Fruit fly (Drosophila melanogaster) whole organism, embryonic: ENCODE data around the gene CG43707.

Experiments
- Asciz ChIP-seq: fragments of 200-800 bp; sonication (Bioruptor generic); optimal IDR thresholded peaks from 2 replicates; lab custom pipeline; 2017; ENCODE audit warnings: missing biosample characterization, mild to moderate bottlenecking, missing genetic modification characterization, missing genetic modification reagents
- BEAF-32 ChIP-seq: fragments of 200-800 bp; sonication (Bioruptor generic); optimal IDR thresholded peaks from 3 replicates; lab custom pipeline; 2017; ENCODE audit warnings: missing biosample characterization, missing genetic modification characterization, mild to moderate bottlenecking, moderate library complexity, missing genetic modification reagents
- CG1024 ChIP-seq: fragments of 200-800 bp; sonication (Bioruptor generic); IDR thresholded peaks from 2 replicates; pipeline ENCODE4 v1.3.6; 2022; ENCODE audit warnings: missing biosample characterization, missing genetic modification characterization
- CG10274 ChIP-seq: fragments of 200-800 bp; sonication (Bioruptor generic); optimal IDR thresholded peaks from 3 replicates; lab custom pipeline; 2017; ENCODE audit warnings: missing biosample characterization, mild to moderate bottlenecking, missing genetic modification characterization
- CG10366 ChIP-seq: fragments of 200-800 bp; sonication (Bioruptor generic); IDR thresholded peaks from 2 replicates; pipeline ENCODE4 v1.3.6; 2022; ENCODE audit warnings: missing biosample characterization, missing genetic modification characterization
- CG12659 ChIP-seq: fragments of 200-800 bp; sonication (Bioruptor generic); optimal IDR thresholded peaks from 3 replicates; lab custom pipeline; 2017; ENCODE audit warnings: mild to moderate bottlenecking, missing biosample characterization, missing genetic modification reagents, missing genetic modification characterization
- CG17385 ChIP-seq: fragments of 200-800 bp; sonication (Bioruptor generic); optimal IDR thresholded peaks from 3 replicates; lab custom pipeline; 2018; ENCODE audit warnings: missing biosample characterization, mild to moderate bottlenecking, missing genetic modification characterization
- CG18599 ChIP-seq: fragments of 200-800 bp; sonication (Bioruptor generic); optimal IDR thresholded peaks from 3 replicates; lab custom pipeline; 2017; ENCODE audit warnings: missing biosample characterization, missing genetic modification characterization, mild to moderate bottlenecking, moderate library complexity, missing genetic modification reagents
- CG18619 ChIP-seq: fragments of 200-800 bp; sonication (Bioruptor generic); optimal IDR thresholded peaks from 3 replicates; lab custom pipeline; 2017; ENCODE audit warnings: missing biosample characterization, mild to moderate bottlenecking, missing genetic modification characterization
- CG2120 ChIP-seq: fragments of 200-800 bp; sonication (Bioruptor generic); optimal IDR thresholded peaks from 3 replicates; lab custom pipeline; 2016; ENCODE audit warnings: missing biosample characterization, missing genetic modification characterization
- CG2199 ChIP-seq: fragments of 200-800 bp; sonication (Bioruptor generic); IDR thresholded peaks from 3 replicates; pipeline ENCODE4 v1.3.6; 2022; ENCODE audit warnings: missing biosample characterization, missing genetic modification characterization
- CG32532 ChIP-seq: fragments of 200-800 bp; sonication (Bioruptor generic); IDR thresholded peaks from 2 replicates; pipeline ENCODE4 v1.3.6; 2022; ENCODE audit warnings: missing biosample characterization, missing genetic modification characterization
- CG3847 ChIP-seq: fragments of 200-800 bp; sonication (Bioruptor generic); IDR thresholded peaks from 2 replicates; pipeline ENCODE4 v1.3.6; 2022; ENCODE audit warnings: missing biosample characterization, missing genetic modification characterization
- CG7271 ChIP-seq: fragments of 200-800 bp; sonication (Bioruptor generic); optimal IDR thresholded peaks from 2 replicates; lab custom pipeline; 2018; ENCODE audit warnings: missing biosample characterization, mild to moderate bottlenecking, missing genetic modification characterization, moderate library complexity
- CG7786 ChIP-seq: fragments of 200-800 bp; sonication (Bioruptor generic); optimal IDR thresholded peaks from 2 replicates; lab custom pipeline; 2016; ENCODE audit warnings: missing biosample characterization, missing genetic modification characterization
- CG8478 ChIP-seq: fragments of >200 bp; optimal IDR thresholded peaks from 2 replicates; lab custom pipeline; 2018
- CG9932 ChIP-seq: fragments of 200-800 bp; sonication (Bioruptor generic); IDR thresholded peaks from 2 replicates; pipeline ENCODE4 v1.3.6; 2022; ENCODE audit warnings: missing biosample characterization, missing genetic modification characterization
- CoRest ChIP-seq: fragments of 200-800 bp; sonication (Bioruptor generic); optimal IDR thresholded peaks from 3 replicates; lab custom pipeline; 2018; ENCODE audit warnings: missing biosample characterization, mild to moderate bottlenecking, missing genetic modification characterization, moderate library complexity
- Fer3 ChIP-seq: fragments of 200-800 bp; sonication (Bioruptor generic); optimal IDR thresholded peaks from 2 replicates; lab custom pipeline; 2018; ENCODE audit warnings: missing biosample characterization, mild to moderate bottlenecking, missing genetic modification characterization, moderate library complexity
- HHEX ChIP-seq: fragments of 200-800 bp; sonication (Bioruptor generic); optimal IDR thresholded peaks from 3 replicates; lab custom pipeline; 2017; ENCODE audit warnings: missing biosample characterization, mild to moderate bottlenecking, missing genetic modification characterization, missing genetic modification reagents
- HLH54F ChIP-seq: fragments of 200-800 bp; sonication (Bioruptor generic); optimal IDR thresholded peaks from 3 replicates; lab custom pipeline; 2016; ENCODE audit warnings: missing biosample characterization, missing genetic modification characterization
- Hsf ChIP-seq: fragments of 200-800 bp; sonication (Bioruptor generic); optimal IDR thresholded peaks from 3 replicates; lab custom pipeline; 2016; ENCODE audit warnings: missing biosample characterization, missing genetic modification characterization
- Kr ChIP-seq: fragments of 200-800 bp; sonication (Bioruptor generic); optimal IDR thresholded peaks from 2 replicates; lab custom pipeline; 2017; ENCODE audit warnings: missing biosample characterization, mild to moderate bottlenecking, missing genetic modification characterization
- Max ChIP-seq: fragments of 200-800 bp; sonication (Bioruptor generic); optimal IDR thresholded peaks from 2 replicates; lab custom pipeline; 2016; ENCODE audit warnings: missing biosample characterization, mild to moderate bottlenecking, missing genetic modification characterization
- Med ChIP-seq: fragments of 200-800 bp; sonication (Bioruptor generic); peaks from one replicate; lab custom pipeline; 2016; ENCODE audit warnings: missing biosample characterization, missing genetic modification characterization, mild to moderate bottlenecking, inconsistent platforms, moderate library complexity
- Meics ChIP-seq: fragments of 200-800 bp; sonication (Bioruptor generic); optimal IDR thresholded peaks from 2 replicates; lab custom pipeline; 2017; ENCODE audit warnings: missing biosample characterization, mild to moderate bottlenecking, missing genetic modification characterization
- Sry-δ ChIP-seq: fragments of 200-800 bp; sonication (Bioruptor generic); optimal IDR thresholded peaks from 2 replicates; lab custom pipeline; 2016; ENCODE audit warnings: missing biosample characterization, missing genetic modification characterization
- Trl ChIP-seq, 3 experiments: fragments of >200 bp in 2 of 3; fragments of 200-800 bp in 1 of 3; sonication (Bioruptor generic) in 1 of 3; optimal IDR thresholded peaks; 2 replicates in 1 of 3; 3 replicates in 2 of 3; lab custom pipeline; 2016 to 2017; ENCODE audit warnings: missing biosample characterization in 1 of 3, missing genetic modification characterization in 1 of 3
- Xbp1 ChIP-seq: fragments of 200-800 bp; sonication (Bioruptor generic); optimal IDR thresholded peaks from 3 replicates; lab custom pipeline; 2016; ENCODE audit warnings: missing biosample characterization, mild to moderate bottlenecking, missing genetic modification characterization
- bcd ChIP-seq: fragments of 200-800 bp; sonication (Bioruptor generic); optimal IDR thresholded peaks from 2 replicates; lab custom pipeline; 2017; ENCODE audit warnings: missing biosample characterization, mild to moderate bottlenecking, missing genetic modification characterization
- ci ChIP-seq: fragments of 200-800 bp; sonication (Bioruptor generic); IDR thresholded peaks from 3 replicates; pipeline ENCODE4 v1.3.6; 2022; ENCODE audit warnings: missing biosample characterization, missing genetic modification characterization
- dmrt11E ChIP-seq: fragments of 200-800 bp; sonication (Bioruptor generic); optimal IDR thresholded peaks from 3 replicates; lab custom pipeline; 2018; ENCODE audit warnings: missing biosample characterization, mild to moderate bottlenecking, missing genetic modification characterization, moderate library complexity
- dpn ChIP-seq, 2 experiments: fragments of 200-800 bp; sonication (Bioruptor generic); optimal IDR thresholded peaks; 3 replicates each; lab custom pipeline; 2016; ENCODE audit warnings: missing biosample characterization in 2 of 2, missing genetic modification characterization in 2 of 2
- dysf ChIP-seq: fragments of 200-800 bp; sonication (Bioruptor generic); IDR thresholded peaks from 3 replicates; pipeline ENCODE4 v1.3.6; 2022; ENCODE audit warnings: missing biosample characterization, missing genetic modification characterization
- hbn ChIP-seq: fragments of 200-800 bp; sonication (Bioruptor generic); IDR thresholded peaks from 2 replicates; pipeline ENCODE4 v1.3.6; 2022; ENCODE audit warnings: missing biosample characterization, missing genetic modification characterization; ENCODE audit not compliant: partially characterized antibody
- ind ChIP-seq: fragments of 200-800 bp; sonication (Bioruptor generic); optimal IDR thresholded peaks from 3 replicates; lab custom pipeline; 2016; ENCODE audit warnings: missing biosample characterization, missing genetic modification characterization
- jumu ChIP-seq: fragments of 200-800 bp; sonication (Bioruptor generic); optimal IDR thresholded peaks from 3 replicates; lab custom pipeline; 2016; ENCODE audit warnings: missing biosample characterization, missing genetic modification characterization
- lilli ChIP-seq: fragments of 200-800 bp; sonication (Bioruptor generic); optimal IDR thresholded peaks from 3 replicates; lab custom pipeline; 2016; ENCODE audit warnings: missing biosample characterization, missing genetic modification characterization
- pfk ChIP-seq: fragments of 200-800 bp; sonication (Bioruptor generic); optimal IDR thresholded peaks from 2 replicates; lab custom pipeline; 2018; ENCODE audit warnings: missing biosample characterization, mild to moderate bottlenecking, missing genetic modification characterization, moderate library complexity
- pho ChIP-seq: fragments of 200-800 bp; sonication (Bioruptor generic); optimal IDR thresholded peaks from 2 replicates; lab custom pipeline; 2016; ENCODE audit warnings: missing biosample characterization, missing genetic modification characterization
- ranshi ChIP-seq: fragments of 200-800 bp; sonication (Bioruptor generic); IDR thresholded peaks from 2 replicates; pipeline ENCODE4 v1.3.6; 2022; ENCODE audit warnings: missing biosample characterization, missing genetic modification characterization
- row ChIP-seq: fragments of 200-800 bp; sonication (Bioruptor generic); IDR thresholded peaks from 3 replicates; pipeline ENCODE4 v1.3.6; 2022; ENCODE audit warnings: missing biosample characterization, missing genetic modification characterization
- slbo ChIP-seq: fragments of 200-800 bp; sonication (Bioruptor generic); IDR thresholded peaks from 2 replicates; pipeline ENCODE4 v1.3.6; 2022; ENCODE audit warnings: missing biosample characterization, missing genetic modification characterization
- stwl ChIP-seq: fragments of 200-800 bp; sonication (Bioruptor generic); optimal IDR thresholded peaks from 3 replicates; lab custom pipeline; 2018; ENCODE audit warnings: missing biosample characterization, mild to moderate bottlenecking, missing genetic modification characterization, moderate library complexity
- trh ChIP-seq: fragments of 200-800 bp; sonication (Bioruptor generic); optimal IDR thresholded peaks from 2 replicates; lab custom pipeline; 2016; ENCODE audit warnings: missing biosample characterization, missing genetic modification characterization
- ttk ChIP-seq: fragments of 200-800 bp; sonication (Bioruptor generic); IDR thresholded peaks from 2 replicates; pipeline ENCODE4 v2.1.2; 2022; ENCODE audit warnings: missing biosample characterization, missing genetic modification characterization
- yki ChIP-seq: fragments of >200 bp; optimal IDR thresholded peaks from 3 replicates; lab custom pipeline; 2018
- zf30C ChIP-seq: fragments of 200-800 bp; sonication (Bioruptor generic); optimal IDR thresholded peaks from 3 replicates; lab custom pipeline; 2018; ENCODE audit warnings: missing biosample characterization, mild to moderate bottlenecking, missing genetic modification characterization
- zfh1 ChIP-seq: fragments of 200-800 bp; sonication (Bioruptor generic); IDR thresholded peaks from 3 replicates; pipeline ENCODE4 v1.3.6; 2022; ENCODE audit warnings: missing biosample characterization, missing genetic modification characterization

The CG43707 gene

DNA sequence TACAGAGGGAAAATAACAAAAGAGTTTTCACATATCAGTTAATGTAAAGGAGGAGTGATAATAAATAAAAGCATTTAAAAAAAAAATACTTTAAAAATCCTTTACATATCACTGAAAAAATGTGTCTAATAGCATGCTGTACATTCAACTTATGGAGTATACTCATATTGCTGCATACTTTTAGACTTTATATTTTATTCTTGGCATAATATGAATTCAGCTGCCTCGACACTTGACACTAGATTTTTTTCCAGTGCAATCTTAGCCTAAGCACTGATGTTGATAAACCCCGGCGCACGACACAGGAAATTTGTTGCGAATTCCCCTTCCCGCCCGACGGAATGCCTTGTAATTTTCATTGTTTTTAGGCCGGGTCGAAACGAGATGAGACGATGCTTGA, 16.6 kb upstream of the CG43707 start (continued):
- TF ChIP-seq CG2120 (GFP tag; lab: Kevin White, UChicago) = peak; percentile 50
- no peak for TF ChIP-seq pfk (GFP tag; lab: Kevin White, UChicago)

DNA sequence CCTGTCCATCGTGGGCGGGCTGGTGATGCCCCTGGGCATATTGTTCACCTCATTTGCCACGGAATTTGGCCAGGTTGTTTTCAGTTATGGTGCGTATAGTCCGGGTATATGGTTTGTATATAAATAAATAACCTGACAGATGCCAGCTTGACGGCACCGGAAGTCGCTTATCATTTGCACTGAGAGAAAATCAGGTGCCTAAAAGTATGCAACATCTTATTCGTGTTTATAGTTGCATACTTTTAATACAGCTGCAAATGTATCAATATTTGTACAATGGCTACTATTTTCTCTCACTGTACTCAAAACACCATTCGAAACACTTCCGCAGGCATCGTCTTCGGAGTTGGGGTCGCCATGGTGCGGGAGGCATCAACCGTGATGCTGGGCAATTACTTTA, 8.4 kb upstream of the CG43707 start:
- TF ChIP-seq jumu (GFP tag; lab: Kevin White, UChicago) (no peak), dmrt11E (no peak), stwl (peak; percentile 30), CG1024 (GFP tag; lab: Robert Waterston, UW) (0 out of 2 replicates have a peak, but pooled peaks have one; percentile 9), HLH54F (GFP tag; lab: Kevin White, UChicago) (no peak), CG8478 (lab: Kevin White, UChicago) (peak; percentile 33), CG18619 (peak; percentile 10), yki (no peak), Fer3 (tag; lab: Kevin White, UChicago) (peak; percentile 13), dpn (GFP tag; optimal IDR thresholded peaks at IDR 0.05; lab: Kevin White, UChicago) (peak in 1 of 2 experiments; percentile 40), ci (peak; percentile 34; the same call in 1 of the 3 replicates), CG2199 (GFP tag; lab: Robert Waterston, UW) (peak; percentile 9; the same call in 1 of the 3 replicates), Kr (no peak), HHEX (GFP tag; lab: Kevin White, UChicago) (peak; percentile 28), CG17385 (peak; percentile 5), CG3847 (GFP tag; lab: Robert Waterston, UW) (0 out of 2 replicates have a peak, but pooled peaks have one; percentile 9), CG12659 (GFP tag; lab: Kevin White, UChicago) (peak; percentile 21), bcd (peak; percentile 17), row (peak; percentile 41; the same call in 2 of the 3 replicates), pho (no peak), ttk (GFP tag; lab: Robert Waterston, UW) (0 out of 2 replicates have a peak, but pooled peaks have one; percentile 18), Med (GFP tag; lab: Kevin White, UChicago) (peak; percentile 94), Xbp1 (GFP tag; lab: Kevin White, UChicago) (peak; percentile 21), Sry-δ (GFP tag; lab: Kevin White, UChicago) (no peak), CG7786 (GFP tag; lab: Kevin White, UChicago) (no peak), lilli (peak; percentile 39), Meics (peak; percentile 31), CoRest (tag; lab: Kevin White, UChicago) (no peak), CG9932 (GFP tag; lab: Robert Waterston, UW) (0 out of 2 replicates have a peak, but pooled peaks have one; percentile 4), dysf (GFP tag; lab: Robert Waterston, UW) (0 out of 3 replicates have a peak, but pooled peaks have one; percentile 24), CG7271 (no peak), ranshi (GFP tag; lab: Robert Waterston, UW) (peak; percentile 21; the same call in 1 of the 2 replicates), zfh1 (GFP tag; lab: Robert Waterston, UW) (0 out of 3 replicates have a peak, but pooled peaks have one; percentile 41), zf30C (GFP tag; lab: Kevin White, UChicago) (peak; percentile 65), CG32532 (GFP tag; lab: Robert Waterston, UW) (peak; percentile 58; the same call in 1 of the 2 replicates), ind (GFP tag; lab: Kevin White, UChicago) (no peak), CG10274 (GFP tag; lab: Kevin White, UChicago) (no peak), Asciz (GFP tag; lab: Kevin White, UChicago) (peak; percentile 18), slbo (0 out of 2 replicates have a peak, but pooled peaks have one; percentile 46), Trl (optimal IDR thresholded peaks at IDR 0.05; lab: Kevin White, UChicago) (no peak), Trl (GFP tag; optimal IDR thresholded peaks at IDR 0.05; lab: Kevin White, UChicago) (peak; percentile 24), BEAF-32 (GFP tag; lab: Kevin White, UChicago) (no peak), Hsf (peak; percentile 2), CG10366 (no peak), trh (GFP tag; lab: Kevin White, UChicago) (peak; percentile 2), hbn (GFP tag; lab: Robert Waterston, UW) (no peak), CG18599 (GFP tag; lab: Kevin White, UChicago) (peak; percentile 66), Max (GFP tag; lab: Kevin White, UChicago) (no peak)
